Worm (Caenorhabditis elegans): ENCODE measurements around the gene F48G7.13.

The F48G7.13 gene

ce11 chrV:610217-610616, 5.2 kb upstream of the F48G7.13 start, which contains the start of gene nhr-90:
Gene nhr-90 (plus strand): TSS chrV:610512.
- TF ChIP-seq ceh-32 (tag; optimal IDR thresholded peaks at IDR 0.05; ENCODE audit: poor library complexity), result no peak
- peak; percentile 9 for TF ChIP-seq nhr-28 (tag; optimal IDR thresholded peaks at IDR 0.05)
- peak; percentile 70 for TF ChIP-seq hlh-30 (tag; optimal IDR thresholded peaks at IDR 0.05; ENCODE audit: insufficient read depth)
- no peak for TF ChIP-seq lin-39 (tag; optimal IDR thresholded peaks at IDR 0.05)
- TF ChIP-seq nhr-25 (tag; optimal IDR thresholded peaks at IDR 0.05; ENCODE audit: borderline replicate concordance, insufficient read depth), result no peak
- TF ChIP-seq dmd-6 (GFP tag; IDR thresholded peaks at IDR 0.05), result no peak
- TF ChIP-seq Y48G9A.11 (GFP tag; IDR thresholded peaks at IDR 0.05), result no peak
- TF ChIP-seq mdl-1 (tag; optimal IDR thresholded peaks at IDR 0.05), result no peak

ce11 chrV:617917-618316, 2.5 kb downstream of the F48G7.13 start:
- TF ChIP-seq D1046.2 (GFP tag; IDR thresholded peaks at IDR 0.05) (no peak), ztf-7 (tag; optimal IDR thresholded peaks at IDR 0.05) (no peak), Y5F2A.4 (GFP tag; optimal IDR thresholded peaks at IDR 0.05) (no peak), zfp-3 (GFP tag; conservative IDR thresholded peaks at IDR 0.05) (no peak), Y105C5A.15 (GFP tag; IDR thresholded peaks at IDR 0.05) (no peak), mdl-1 (tag; optimal IDR thresholded peaks at IDR 0.05) (no peak), nhr-11 (tag; optimal IDR thresholded peaks at IDR 0.05) (peak; percentile 12), mes-2 (tag; optimal IDR thresholded peaks at IDR 0.05; ENCODE audit: poor library complexity, severe bottlenecking) (no peak)

- TF ChIP-seq ceh-20 (GFP tag; IDR thresholded peaks at IDR 0.05), result peak; percentile 60; the same call in 1 of the 2 replicates
- peak in 1 of 2 experiments; percentile 99 for TF ChIP-seq unc-62 (GFP tag; optimal IDR thresholded peaks at IDR 0.05 in 1 of 2)
- no peak for TF ChIP-seq unc-62 (tag; optimal IDR thresholded peaks at IDR 0.05)
- no peak for TF ChIP-seq madf-9 (GFP tag; conservative IDR thresholded peaks at IDR 0.05)
- TF ChIP-seq tra-1 (GFP tag; IDR thresholded peaks at IDR 0.05), result peak; percentile 77
- peak; percentile 74 for TF ChIP-seq nhr-28 (tag; optimal IDR thresholded peaks at IDR 0.05)
- TF ChIP-seq daf-19 (GFP tag; conservative IDR thresholded peaks at IDR 0.05), result no peak
- TF ChIP-seq gei-8 (GFP tag; optimal IDR thresholded peaks at IDR 0.05), result no peak
- no peak for TF ChIP-seq lin-29 (GFP tag; IDR thresholded peaks at IDR 0.05)
- no peak for TF ChIP-seq spr-3 (GFP tag; optimal IDR thresholded peaks at IDR 0.05)
- TF ChIP-seq mxl-3 (GFP tag; optimal IDR thresholded peaks at IDR 0.05), result no peak
- TF ChIP-seq duxl-1 (tag; optimal IDR thresholded peaks at IDR 0.05; ENCODE audit: poor library complexity), result peak; percentile 50
- no peak for TF ChIP-seq ctbp-1 (GFP tag; IDR thresholded peaks at IDR 0.05)
- no peak for TF ChIP-seq sdz-12 (GFP tag; optimal IDR thresholded peaks at IDR 0.05)
- TF ChIP-seq ama-1 (optimal IDR thresholded peaks at IDR 0.05), result no peak
- no peak for TF ChIP-seq zip-11 (GFP tag; IDR thresholded peaks at IDR 0.05)
- peak; percentile 10 for TF ChIP-seq dpl-1 (GFP tag; optimal IDR thresholded peaks at IDR 0.05)
- TF ChIP-seq lin-1 (GFP tag; IDR thresholded peaks at IDR 0.05), result no peak
- TF ChIP-seq nhr-11 (tag; optimal IDR thresholded peaks at IDR 0.05), result peak; percentile 18
- no peak for TF ChIP-seq fos-1 (tag; optimal IDR thresholded peaks at IDR 0.05)
- TF ChIP-seq hlh-11 (tag; optimal IDR thresholded peaks at IDR 0.05), result peak; percentile 71
- TF ChIP-seq daf-16 (GFP tag; optimal IDR thresholded peaks at IDR 0.05), result no peak
- TF ChIP-seq daf-16 (tag; optimal IDR thresholded peaks at IDR 0.05), result no peak
- TF ChIP-seq T20F7.1 (GFP tag; optimal IDR thresholded peaks at IDR 0.05), result no peak
- peak in 1 of 2 experiments; percentile 60 for TF ChIP-seq mdl-1 (tag; optimal IDR thresholded peaks at IDR 0.05)
- peak; percentile 30 for TF ChIP-seq nhr-6 (tag; optimal IDR thresholded peaks at IDR 0.05)
- TF ChIP-seq hmg-1.1 (GFP tag; IDR thresholded peaks at IDR 0.05), result peak; percentile 56; the same call in 1 of the 2 replicates
- peak; percentile 40 to 76 for TF ChIP-seq lsy-2 (tag; optimal IDR thresholded peaks at IDR 0.05)
- TF ChIP-seq F37D6.2 (tag; optimal IDR thresholded peaks at IDR 0.05), result peak; percentile 15
- TF ChIP-seq ces-1 (GFP tag; optimal IDR thresholded peaks at IDR 0.05), result no peak
- peak; percentile 47 for TF ChIP-seq dve-1 (tag; optimal IDR thresholded peaks at IDR 0.05; ENCODE audit: insufficient read depth)
- peak in 1 of 2 experiments; percentile 26 for TF ChIP-seq hif-1 (tag; optimal IDR thresholded peaks at IDR 0.05)
- TF ChIP-seq mes-2 (tag; optimal IDR thresholded peaks at IDR 0.05; ENCODE audit: poor library complexity, severe bottlenecking), result peak; percentile 56
- no peak for TF ChIP-seq egl-43 (GFP tag; IDR thresholded peaks at IDR 0.05)
- TF ChIP-seq nhr-25 (tag; optimal IDR thresholded peaks at IDR 0.05; ENCODE audit: borderline replicate concordance, insufficient read depth), result no peak
- no peak for TF ChIP-seq nhr-41 (GFP tag; IDR thresholded peaks at IDR 0.05)
- peak; percentile 75 for TF ChIP-seq dmd-6 (GFP tag; IDR thresholded peaks at IDR 0.05)
These were observed 3.7 kb downstream of the F48G7.13 start, which contains the start of gene F48G7.4 for ce11 chrV:619054-619453. Gene F48G7.4 (plus strand): TSS chrV:619453.

Data from whole organism, L4 larva.